Worm (Caenorhabditis elegans) whole organism, L4/young adult: ENCODE data around the gene Y9C9A.13.

Experiments used
- W03F9.2 ChIP-seq: fragments of 150-350 bp; optimal IDR thresholded peaks from 2 replicates; lab custom pipeline; 2014; ENCODE audit warnings: missing biosample characterization, missing genetic modification characterization
- him-1 ChIP-seq: sonication (generic microtip); optimal IDR thresholded peaks from 2 replicates; lab custom pipeline; 2016; ENCODE audit warnings: missing genotype, missing genetic modification reagents, missing genetic modification characterization, missing compliant biosample characterization

DNA sequence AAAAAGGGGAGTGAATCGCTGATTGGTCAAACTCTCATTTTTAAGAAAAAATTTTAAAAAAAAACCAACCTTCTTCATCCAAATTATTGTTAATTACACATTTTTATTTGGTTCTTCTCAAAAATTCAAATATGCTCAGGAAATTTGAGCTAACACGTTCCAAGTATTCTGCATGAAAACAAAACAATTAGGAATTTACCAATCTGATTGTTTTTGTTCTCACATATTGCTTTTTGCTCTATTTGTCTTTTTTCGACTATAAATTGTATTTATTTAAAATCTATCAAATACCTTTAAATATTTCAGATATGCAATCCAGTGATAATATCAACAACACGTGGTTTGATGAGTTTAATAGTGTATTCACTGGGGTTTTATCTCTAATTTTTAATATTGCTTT lies 42.9 kb upstream of the Y9C9A.13 start, which contains the start of gene srm-1:
- TF ChIP-seq W03F9.2 (tag; lab: Kevin White, UChicago) (no peak), him-1 (tag; lab: Kevin White, UChicago) (no peak)
